Worm (Caenorhabditis elegans): ENCODE data around the gene T05B4.9.

T05B4.9 gene

DNA sequence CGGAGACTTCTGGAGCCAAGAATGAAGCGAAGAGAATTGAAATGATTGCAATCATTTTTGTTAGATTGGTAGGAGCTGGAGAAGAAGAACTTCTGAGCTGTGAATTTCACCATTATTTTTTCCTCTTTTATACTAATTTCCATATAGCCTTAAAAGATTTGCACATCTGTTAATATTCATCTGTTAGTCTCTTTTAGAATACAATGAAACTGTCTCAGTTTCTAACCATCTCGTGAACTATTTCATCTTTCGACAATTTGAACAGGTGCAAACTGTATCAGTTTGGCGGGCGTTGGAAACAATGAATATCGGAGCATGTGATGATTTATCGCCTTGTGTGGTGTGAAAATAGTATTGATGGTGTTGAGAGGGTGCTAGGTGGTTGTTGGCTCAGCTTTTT, 4.2 kb upstream of the T05B4.9 start, which contains the start of gene phat-5:
TSS of gene phat-5 (minus strand) at position 101 of the 400 bp plus-strand sequence.
- TF ChIP-seq drap-1 (GFP tag; optimal IDR thresholded peaks at IDR 0.05) = no peak
- no peak for TF ChIP-seq ceh-39 (tag; optimal IDR thresholded peaks at IDR 0.05)
- no peak for TF ChIP-seq tbx-8 (GFP tag; optimal IDR thresholded peaks at IDR 0.05)

DNA sequence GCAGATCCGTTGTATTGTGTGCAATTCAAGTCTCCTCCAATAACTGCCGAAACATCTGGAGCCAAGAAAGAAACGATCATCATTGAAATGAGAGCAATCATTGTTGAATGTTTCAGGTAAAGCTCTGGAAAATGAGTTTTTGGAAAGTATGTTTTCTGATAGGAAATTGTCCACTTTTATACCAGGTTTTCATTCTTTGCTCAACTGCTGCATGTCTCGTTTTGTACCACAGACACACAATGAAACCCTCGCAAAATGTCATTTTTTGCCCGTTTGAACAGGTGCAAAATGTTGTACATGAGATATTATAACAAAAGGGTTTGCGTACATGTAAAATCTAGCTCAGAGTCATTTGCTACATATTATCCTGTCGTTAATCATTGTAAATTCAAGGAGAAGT, 2.4 kb upstream of the T05B4.9 start, which contains the start of gene T05B4.10:
TSS of gene T05B4.10 (minus strand) at position 101 of the 400 bp plus-strand sequence.
- no peak for TF ChIP-seq sptf-1 (tag; optimal IDR thresholded peaks at IDR 0.05)
- no peak for TF ChIP-seq mep-1 (tag; optimal IDR thresholded peaks at IDR 0.05)
- TF ChIP-seq M03D4.4 (tag; optimal IDR thresholded peaks at IDR 0.05) = no peak
- TF ChIP-seq ces-1 (GFP tag; optimal IDR thresholded peaks at IDR 0.05) = no peak
- TF ChIP-seq unc-62 (GFP tag; optimal IDR thresholded peaks at IDR 0.05) = no peak
- no peak for TF ChIP-seq lsy-2 (tag; optimal IDR thresholded peaks at IDR 0.05)
- TF ChIP-seq nhr-2 (tag; optimal IDR thresholded peaks at IDR 0.05) = no peak
- TF ChIP-seq elt-3 (tag; optimal IDR thresholded peaks at IDR 0.05) = no peak
- no peak for TF ChIP-seq mab-5 (tag; optimal IDR thresholded peaks at IDR 0.05)
- no peak for TF ChIP-seq bed-3 (GFP tag; optimal IDR thresholded peaks at IDR 0.05)
- TF ChIP-seq unc-120 (tag; optimal IDR thresholded peaks at IDR 0.05; ENCODE audit: poor library complexity, severe bottlenecking) = no peak
- no peak for TF ChIP-seq pha-4 (tag; optimal IDR thresholded peaks at IDR 0.05)
- no peak for TF ChIP-seq drap-1 (GFP tag; optimal IDR thresholded peaks at IDR 0.05)
- TF ChIP-seq nhr-12 (tag; optimal IDR thresholded peaks at IDR 0.05) = no peak
- no peak for TF ChIP-seq unc-39 (tag; optimal IDR thresholded peaks at IDR 0.05)
- TF ChIP-seq zip-8 (tag; optimal IDR thresholded peaks at IDR 0.05) = no peak
- no peak for TF ChIP-seq ceh-83 (GFP tag; optimal IDR thresholded peaks at IDR 0.05)
- TF ChIP-seq nhr-76 (tag; optimal IDR thresholded peaks at IDR 0.05) = no peak
- TF ChIP-seq ceh-39 (tag; optimal IDR thresholded peaks at IDR 0.05) = no peak
- TF ChIP-seq ztf-11 (tag; optimal IDR thresholded peaks at IDR 0.05) = no peak

DNA sequence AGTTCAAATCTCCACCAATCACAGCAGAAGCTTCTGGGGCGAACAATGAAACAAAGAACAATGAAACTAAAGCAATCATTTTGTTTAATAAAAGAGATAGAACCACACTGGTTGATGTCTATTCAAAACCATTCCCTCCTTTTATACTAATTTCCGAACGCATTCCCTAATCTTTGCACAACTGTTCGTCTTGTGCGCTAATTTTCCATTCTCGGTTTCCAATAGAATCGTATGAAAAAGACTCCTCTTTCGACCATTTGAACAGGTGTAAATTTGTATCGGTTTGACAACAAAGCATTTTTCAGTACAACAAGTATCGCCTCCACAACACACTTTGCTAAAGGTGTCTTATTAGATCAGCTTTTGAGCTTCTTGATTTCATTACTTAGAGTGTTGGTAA, 2.2 kb downstream of the T05B4.9 start, which contains the start of gene T05B4.8:
TSS of gene T05B4.8 (minus strand) at position 101 of the 400 bp plus-strand sequence.
- no peak for TF ChIP-seq elt-1 (tag; optimal IDR thresholded peaks at IDR 0.05; ENCODE audit: borderline replicate concordance, insufficient read depth)
- no peak for TF ChIP-seq blmp-1 (tag; optimal IDR thresholded peaks at IDR 0.05)
- TF ChIP-seq hlh-1 (tag; optimal IDR thresholded peaks at IDR 0.05) = no peak
- TF ChIP-seq nhr-237 (tag; optimal IDR thresholded peaks at IDR 0.05) = no peak
- no peak for TF ChIP-seq ztf-11 (tag; optimal IDR thresholded peaks at IDR 0.05)
- TF ChIP-seq nhr-76 (tag; optimal IDR thresholded peaks at IDR 0.05) = no peak
- no peak for TF ChIP-seq elt-3 (tag; optimal IDR thresholded peaks at IDR 0.05)

DNA sequence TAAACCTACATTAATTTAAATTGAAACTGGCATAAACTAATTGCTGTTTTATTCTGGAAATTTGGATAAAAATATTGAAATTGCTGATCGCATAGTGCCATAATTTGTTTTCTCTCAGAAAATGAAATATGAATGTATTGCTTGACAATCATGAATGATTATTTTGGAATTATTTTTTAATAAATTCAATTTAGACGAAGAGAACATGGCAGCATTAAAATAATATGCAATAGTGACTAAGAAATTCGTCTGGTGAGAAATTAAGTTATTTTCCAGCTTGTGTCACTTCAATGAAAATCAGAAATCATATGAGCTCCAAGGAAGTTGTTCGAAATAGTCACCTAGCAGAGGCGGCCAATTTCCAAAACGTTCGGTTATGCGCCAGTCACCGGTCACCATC, 3.6 kb downstream of the T05B4.9 start, which contains the start of gene srw-133:
TSS of gene srw-133 (minus strand) at position 101 of the 400 bp plus-strand sequence.
- TF ChIP-seq pha-4 (tag; optimal IDR thresholded peaks at IDR 0.05) = no peak

DNA sequence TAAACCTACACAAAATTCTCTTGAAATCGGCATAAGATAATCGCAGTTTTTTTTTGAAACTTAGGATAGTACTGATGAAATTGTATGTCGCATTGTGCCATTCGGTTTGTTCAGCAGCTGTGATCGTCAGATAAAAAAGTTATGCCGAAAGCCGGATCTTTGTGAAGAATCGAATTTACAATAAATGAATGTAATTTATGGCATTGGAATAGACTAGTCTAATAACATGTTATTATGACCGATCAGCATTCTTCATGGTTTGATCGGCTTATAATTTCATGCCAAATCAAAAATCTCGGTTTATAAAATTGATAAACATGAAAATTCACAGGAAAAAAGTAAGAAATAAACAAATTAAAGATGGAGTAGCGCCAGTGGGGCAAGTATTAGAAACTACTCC, 5.7 kb downstream of the T05B4.9 start, which contains the start of gene srw-134:
TSS of gene srw-134 (minus strand) at position 101 of the 400 bp plus-strand sequence.
- no peak for TF ChIP-seq bed-3 (GFP tag; optimal IDR thresholded peaks at IDR 0.05)
- TF ChIP-seq elt-3 (tag; optimal IDR thresholded peaks at IDR 0.05) = no peak
- no peak for TF ChIP-seq ceh-39 (tag; optimal IDR thresholded peaks at IDR 0.05)
- no peak for TF ChIP-seq flh-1 (GFP tag; optimal IDR thresholded peaks at IDR 0.05)
- no peak for TF ChIP-seq pha-4 (tag; optimal IDR thresholded peaks at IDR 0.05)
- TF ChIP-seq tbx-8 (GFP tag; optimal IDR thresholded peaks at IDR 0.05) = no peak

DNA sequence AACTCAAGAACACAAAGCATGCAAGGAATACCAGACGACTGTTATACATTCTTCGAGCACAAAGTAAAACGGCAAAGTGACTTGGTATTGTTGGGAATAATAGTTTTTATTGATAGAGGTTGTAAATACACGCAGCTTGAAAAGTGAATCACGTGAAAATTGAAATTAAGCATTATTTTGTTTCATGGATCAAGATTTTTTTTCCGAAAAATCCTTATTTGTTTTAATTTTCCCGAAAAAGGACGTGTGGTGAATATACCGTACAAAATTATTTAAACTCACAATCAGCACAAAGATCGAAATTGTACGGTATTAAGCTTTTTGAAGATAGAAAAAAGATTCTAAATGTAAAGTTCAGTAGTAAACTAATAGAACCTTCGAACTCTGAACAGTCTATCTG, 8.4 kb downstream of the T05B4.9 start, which contains the start of gene clc-18:
TSS of gene clc-18 (minus strand) at position 101 of the 400 bp plus-strand sequence.
- TF ChIP-seq nhr-237 (tag; optimal IDR thresholded peaks at IDR 0.05) = no peak

DNA sequence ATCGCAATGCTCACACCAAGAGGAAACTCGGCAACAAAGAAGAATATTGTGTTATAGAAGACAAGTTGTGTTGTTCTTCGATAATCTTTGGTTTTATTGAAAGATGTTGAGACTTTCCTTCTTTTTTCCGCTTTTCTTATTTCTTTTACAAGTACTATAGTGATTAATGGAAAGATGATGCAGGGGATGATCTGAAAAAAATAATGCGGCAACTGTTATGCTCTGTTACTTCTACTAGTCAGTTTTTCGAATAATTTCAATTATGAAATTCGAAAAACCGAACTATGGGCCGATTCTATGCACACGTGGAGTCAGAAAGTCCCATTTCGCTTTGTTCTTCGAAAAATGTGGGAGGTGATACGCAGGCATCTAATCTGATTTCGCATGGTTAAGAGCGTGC, 11.5 kb downstream of the T05B4.9 start:
- TF ChIP-seq unc-120 (tag; optimal IDR thresholded peaks at IDR 0.05; ENCODE audit: poor library complexity, severe bottlenecking) (no peak), elt-3 (tag; optimal IDR thresholded peaks at IDR 0.05) (no peak), bed-3 (GFP tag; optimal IDR thresholded peaks at IDR 0.05) (no peak), unc-39 (tag; optimal IDR thresholded peaks at IDR 0.05) (no peak), lin-32 (GFP tag; optimal IDR thresholded peaks at IDR 0.05) (no peak), ceh-43 (GFP tag; optimal IDR thresholded peaks at IDR 0.05) (no peak), mab-5 (tag; optimal IDR thresholded peaks at IDR 0.05) (no peak), ztf-11 (tag; optimal IDR thresholded peaks at IDR 0.05) (no peak), lsy-2 (tag; optimal IDR thresholded peaks at IDR 0.05) (no peak), ceh-39 (tag; optimal IDR thresholded peaks at IDR 0.05) (no peak), blmp-1 (tag; optimal IDR thresholded peaks at IDR 0.05) (no peak), nhr-237 (tag; optimal IDR thresholded peaks at IDR 0.05) (no peak), sptf-1 (tag; optimal IDR thresholded peaks at IDR 0.05) (no peak), elt-1 (tag; optimal IDR thresholded peaks at IDR 0.05; ENCODE audit: borderline replicate concordance, insufficient read depth) (no peak)

Measured in whole organism, mixed stage, embryonic.